Worm (Caenorhabditis elegans) whole organism, L4 larva: ENCODE measurements around the gene nhr-127.

Source experiments
- R02D3.7 ChIP-seq: fragments of 150-350 bp; sonication (generic microtip); optimal IDR thresholded peaks from 3 replicates; lab custom pipeline; 2014; ENCODE audit warnings: missing biosample characterization, missing genetic modification characterization
- ceh-82 ChIP-seq: sonication (generic microtip); optimal IDR thresholded peaks from 2 replicates; lab custom pipeline; 2017; ENCODE audit warnings: missing biosample characterization, missing genetic modification characterization
- nhr-102 ChIP-seq: sonication (generic microtip); optimal IDR thresholded peaks from 2 replicates; lab custom pipeline; 2016; ENCODE audit warnings: mild to moderate bottlenecking, missing genetic modification characterization, moderate library complexity, missing compliant biosample characterization
- nhr-237 ChIP-seq: sonication (generic microtip); optimal IDR thresholded peaks from 2 replicates; lab custom pipeline; 2017; ENCODE audit warnings: missing biosample characterization, missing genetic modification characterization
- set-16 ChIP-seq: fragments of 200-800 bp; sonication (Bioruptor generic); IDR thresholded peaks from 2 replicates; pipeline ENCODE4 v1.3.6; 2022; ENCODE audit warnings: missing genetic modification reagents, missing genetic modification characterization, missing compliant biosample characterization
- skn-1 ChIP-seq: fragments of 150-350 bp; optimal IDR thresholded peaks from 2 replicates; lab custom pipeline; 2014; ENCODE audit warnings: missing biosample characterization, missing genetic modification characterization
- unc-62 ChIP-seq, 3 experiments: fragments of 150-350 bp in 1 of 3; sonication (generic microtip); optimal IDR thresholded peaks in 2 of 3; peaks in 1 of 3; 1 replicate in 1 of 3; 2 replicates in 2 of 3; lab custom pipeline; 2014 to 2017; ENCODE audit warnings: missing biosample characterization in 3 of 3, missing genetic modification characterization in 3 of 3, missing genetic modification reagents in 3 of 3, missing genotype in 1 of 3

DNA sequence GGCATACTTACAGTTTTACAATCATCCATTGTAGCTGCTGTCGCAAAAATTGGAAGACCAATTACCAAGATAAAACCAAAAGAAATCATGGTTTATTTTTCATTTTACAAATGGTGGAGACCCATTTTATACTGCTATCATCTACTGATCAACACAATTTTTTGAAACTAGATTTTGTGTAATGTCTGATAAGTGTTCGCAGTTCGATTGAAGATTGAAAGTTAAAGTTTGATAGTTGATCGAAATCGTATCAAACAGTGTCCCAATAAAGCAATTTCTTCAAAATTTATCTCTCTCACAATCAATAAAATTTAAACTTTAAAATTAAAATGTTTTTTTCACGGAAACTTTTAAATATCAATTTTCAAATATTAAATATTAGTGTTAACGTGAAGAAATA is 11.3 kb downstream of the nhr-127 start, which contains the start of gene T13F3.6:
- TF ChIP-seq skn-1 (tag; lab: Kevin White, UChicago): no peak
- no peak for TF ChIP-seq nhr-237
- TF ChIP-seq R02D3.7 (tag; lab: Kevin White, UChicago): no peak
- no peak for TF ChIP-seq unc-62 (GFP tag; optimal IDR thresholded peaks at IDR 0.05 in 1 of 2; lab: Kevin White, UChicago)
- TF ChIP-seq unc-62 (tag; optimal IDR thresholded peaks at IDR 0.05; lab: Kevin White, UChicago): no peak
- no peak for TF ChIP-seq set-16 (GFP tag; lab: Robert Waterston, UW)
- no peak for TF ChIP-seq nhr-102 (tag; lab: Kevin White, UChicago)
- no peak for TF ChIP-seq ceh-82 (tag; lab: Kevin White, UChicago)
